Fruit fly (Drosophila melanogaster) whole organism, pupa: ENCODE measurements around the gene alpha-Man-Ia.

Experiments
- CG10348 ChIP-seq: fragments of 200-800 bp; sonication (Bioruptor generic); IDR thresholded peaks from 2 replicates; pipeline ENCODE4 v1.3.6; 2022; ENCODE audit warnings: missing biosample characterization, missing genetic modification characterization
- CG12605 ChIP-seq: fragments of 200-800 bp; sonication (Bioruptor generic); IDR thresholded peaks from 2 replicates; pipeline ENCODE4 v1.3.6; 2022; ENCODE audit warnings: missing biosample characterization, missing genetic modification characterization
- CG13204 ChIP-seq: fragments of 200-800 bp; sonication (Bioruptor generic); optimal IDR thresholded peaks from 2 replicates; lab custom pipeline; 2018; ENCODE audit warnings: missing biosample characterization, mild to moderate bottlenecking, missing genetic modification characterization, moderate library complexity
- CG14655 ChIP-seq: fragments of 200-800 bp; sonication (Bioruptor generic); optimal IDR thresholded peaks from 3 replicates; lab custom pipeline; 2017; ENCODE audit warnings: mild to moderate bottlenecking, missing biosample characterization, missing genetic modification reagents, missing genetic modification characterization
- CG15710 ChIP-seq: fragments of 200-800 bp; sonication (Bioruptor generic); optimal IDR thresholded peaks from 2 replicates; lab custom pipeline; 2018; ENCODE audit warnings: missing biosample characterization, mild to moderate bottlenecking, missing genetic modification characterization, moderate library complexity
- CG17806 ChIP-seq: fragments of 200-800 bp; sonication (Bioruptor generic); optimal IDR thresholded peaks from 2 replicates; lab custom pipeline; 2018; ENCODE audit warnings: missing biosample characterization, mild to moderate bottlenecking, missing genetic modification characterization, moderate library complexity
- CG32121 ChIP-seq: fragments of 200-800 bp; sonication (Bioruptor generic); IDR thresholded peaks from 2 replicates; pipeline ENCODE4 v1.3.6; 2022; ENCODE audit warnings: missing biosample characterization, missing genetic modification characterization
- CG34367 ChIP-seq: fragments of 200-800 bp; sonication (Bioruptor generic); optimal IDR thresholded peaks from 2 replicates; lab custom pipeline; 2018; ENCODE audit warnings: missing biosample characterization, mild to moderate bottlenecking, missing genetic modification characterization
- CG4496 ChIP-seq: fragments of 200-800 bp; sonication (Bioruptor generic); IDR thresholded peaks from 3 replicates; pipeline ENCODE4 v1.3.6; 2022; ENCODE audit warnings: missing biosample characterization, missing genetic modification characterization
- CG8159 ChIP-seq: fragments of 200-800 bp; sonication (Bioruptor generic); optimal IDR thresholded peaks from 3 replicates; lab custom pipeline; 2018; ENCODE audit warnings: missing biosample characterization, mild to moderate bottlenecking, missing genetic modification characterization, moderate library complexity
- CG8301 ChIP-seq: fragments of 200-800 bp; sonication (Bioruptor generic); optimal IDR thresholded peaks from 2 replicates; lab custom pipeline; 2018; ENCODE audit warnings: missing biosample characterization, mild to moderate bottlenecking, missing genetic modification characterization
- CG9948 ChIP-seq: fragments of 200-800 bp; sonication (Bioruptor generic); optimal IDR thresholded peaks from 2 replicates; lab custom pipeline; 2018; ENCODE audit warnings: missing biosample characterization, mild to moderate bottlenecking, missing genetic modification characterization, moderate library complexity
- D1 ChIP-seq: fragments of 200-800 bp; sonication (Bioruptor generic); optimal IDR thresholded peaks from 2 replicates; lab custom pipeline; 2018; ENCODE audit warnings: missing biosample characterization, mild to moderate bottlenecking, missing genetic modification characterization, moderate library complexity
- EcR ChIP-seq: fragments of 200-800 bp; sonication (Bioruptor generic); optimal IDR thresholded peaks from 3 replicates; lab custom pipeline; 2019; ENCODE audit warnings: missing biosample characterization, missing genetic modification characterization, mild to moderate bottlenecking, moderate library complexity, missing genetic modification reagents
- Ets98B ChIP-seq: fragments of 200-800 bp; sonication (Bioruptor generic); IDR thresholded peaks from 2 replicates; pipeline ENCODE4 v1.3.6; 2022; ENCODE audit warnings: missing biosample characterization, missing genetic modification characterization
- Pif1A ChIP-seq: fragments of 200-800 bp; sonication (Bioruptor generic); optimal IDR thresholded peaks from 3 replicates; lab custom pipeline; 2016; ENCODE audit warnings: missing biosample characterization, missing genetic modification characterization
- Pif1B ChIP-seq: fragments of 200-800 bp; sonication (Bioruptor generic); optimal IDR thresholded peaks from 3 replicates; lab custom pipeline; 2016; ENCODE audit warnings: missing biosample characterization, missing genetic modification characterization
- Snoo ChIP-seq: fragments of 200-800 bp; sonication (Bioruptor generic); optimal IDR thresholded peaks from 3 replicates; lab custom pipeline; 2017; ENCODE audit warnings: missing biosample characterization, mild to moderate bottlenecking, missing genetic modification characterization, inconsistent platforms
- fd96Ca ChIP-seq: fragments of 200-800 bp; sonication (Bioruptor generic); IDR thresholded peaks from 3 replicates; pipeline ENCODE4 v1.3.6; 2022; ENCODE audit warnings: missing biosample characterization, missing genetic modification characterization
- gl ChIP-seq: fragments of 200-800 bp; sonication (Bioruptor generic); optimal IDR thresholded peaks from 2 replicates; lab custom pipeline; 2018; ENCODE audit warnings: missing biosample characterization, mild to moderate bottlenecking, missing genetic modification characterization
- rn ChIP-seq: fragments of 200-800 bp; sonication (Bioruptor generic); IDR thresholded peaks from 2 replicates; pipeline ENCODE4 v1.3.6; 2022; ENCODE audit warnings: missing biosample characterization, missing genetic modification characterization

The alpha-Man-Ia gene

DNA sequence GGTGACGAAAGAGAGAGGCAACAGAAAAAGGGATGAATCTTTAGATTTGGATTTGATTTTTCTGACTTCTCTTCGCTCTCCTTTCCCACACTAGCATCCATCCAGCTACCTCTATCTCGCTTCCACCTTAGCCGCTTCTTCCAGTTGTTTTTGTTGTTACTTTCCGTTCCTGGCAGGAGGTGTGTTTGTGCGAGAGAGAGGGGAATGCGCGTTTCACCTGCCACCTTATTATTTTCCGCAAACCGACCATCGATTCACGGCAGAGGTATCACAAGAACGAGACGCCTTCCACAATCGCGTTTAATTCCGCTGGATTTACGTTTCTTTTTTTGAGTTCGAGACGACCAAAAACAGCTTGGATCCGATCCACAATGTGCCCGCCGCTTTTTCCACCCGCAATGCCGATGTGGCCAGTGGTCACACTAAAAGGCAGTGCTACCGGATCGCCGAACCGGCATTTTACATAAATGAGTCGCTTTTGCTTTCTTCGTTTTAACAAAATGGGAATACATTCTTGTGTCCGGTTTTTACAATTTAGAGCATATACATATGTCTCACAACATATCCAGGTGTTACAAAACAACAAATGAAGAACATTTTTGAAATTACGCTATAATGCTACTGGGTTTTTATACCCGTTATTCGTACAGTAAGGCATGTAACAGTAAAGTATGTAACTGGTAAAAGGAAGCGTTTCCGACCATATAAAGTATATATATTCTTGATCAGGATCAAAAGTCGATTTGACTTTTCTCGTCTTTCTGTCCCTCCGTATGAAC, at the start of gene alpha-Man-Ia:
Gene alpha-Man-Ia (minus strand): TSS at position 392 of the 779 bp plus-strand sequence.
- TF ChIP-seq CG17806 (tag; lab: Kevin White, UChicago): no peak
- TF ChIP-seq CG4496 (GFP tag; lab: Robert Waterston, UW): 0 out of 3 replicates have a peak, but pooled peaks have one; percentile 25

- TF ChIP-seq CG17806 (tag; lab: Kevin White, UChicago) (no peak), fd96Ca (no peak), CG12605 (GFP tag; lab: Robert Waterston, UW) (no peak), CG15710 (tag; lab: Kevin White, UChicago) (no peak), Ets98B (GFP tag; lab: Robert Waterston, UW) (no peak), gl (tag; lab: Kevin White, UChicago) (no peak), CG32121 (GFP tag; lab: Robert Waterston, UW) (no peak), rn (GFP tag; lab: Robert Waterston, UW) (no peak), CG8301 (tag; lab: Kevin White, UChicago) (no peak), CG9948 (tag; lab: Kevin White, UChicago) (no peak)
Measured at dm6 chrX:10375216-10375615, 49.5 kb upstream of the alpha-Man-Ia start, which contains the start of the genes CG32686 and CG2898. CG32686 (minus strand) TSS chrX:10375316. CG2898 (plus strand) TSS chrX:10375374.

DNA sequence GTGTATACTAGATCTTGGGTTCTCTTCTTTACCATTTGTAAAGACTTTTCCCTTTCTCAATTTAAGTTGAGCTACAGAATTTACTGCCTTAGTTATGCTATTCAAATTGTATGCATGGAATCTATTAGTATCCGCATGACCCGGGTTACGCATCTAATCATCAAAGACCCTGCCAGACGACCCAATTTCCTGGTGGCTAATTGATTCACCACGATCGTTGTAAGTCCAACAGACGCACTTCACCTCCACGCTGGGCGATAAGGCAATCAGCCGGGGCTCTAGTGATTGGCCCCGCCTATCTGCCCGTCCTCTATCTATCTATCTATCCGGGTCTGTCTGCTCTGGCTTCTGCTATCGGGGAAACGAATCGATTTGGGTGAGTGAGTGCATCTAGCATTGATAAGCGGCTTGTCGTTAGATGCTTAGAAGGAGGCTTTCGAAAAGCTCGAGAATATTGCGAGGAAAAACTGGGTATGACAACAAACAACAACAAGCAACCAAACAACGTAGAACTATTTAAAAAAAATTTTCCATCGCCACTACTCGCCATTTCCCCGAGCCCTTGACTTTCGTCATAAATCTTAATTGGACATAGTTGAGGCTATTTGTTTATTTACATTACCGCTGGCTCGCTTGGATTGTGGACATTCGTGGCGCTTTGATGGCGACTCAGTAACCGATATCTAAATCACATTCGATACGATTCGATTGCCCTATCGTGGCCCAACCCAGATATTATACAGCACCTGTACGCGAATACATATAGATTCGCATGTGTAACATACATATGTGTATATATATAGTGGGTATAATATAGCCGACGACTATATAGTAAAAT, 44.7 kb upstream of the alpha-Man-Ia start:
- TF ChIP-seq EcR (GFP tag; lab: Kevin White, UChicago) (peak; percentile 68), Ets98B (GFP tag; lab: Robert Waterston, UW) (0 out of 2 replicates have a peak, but pooled peaks have one; percentile 8), CG4496 (GFP tag; lab: Robert Waterston, UW) (no peak)

DNA sequence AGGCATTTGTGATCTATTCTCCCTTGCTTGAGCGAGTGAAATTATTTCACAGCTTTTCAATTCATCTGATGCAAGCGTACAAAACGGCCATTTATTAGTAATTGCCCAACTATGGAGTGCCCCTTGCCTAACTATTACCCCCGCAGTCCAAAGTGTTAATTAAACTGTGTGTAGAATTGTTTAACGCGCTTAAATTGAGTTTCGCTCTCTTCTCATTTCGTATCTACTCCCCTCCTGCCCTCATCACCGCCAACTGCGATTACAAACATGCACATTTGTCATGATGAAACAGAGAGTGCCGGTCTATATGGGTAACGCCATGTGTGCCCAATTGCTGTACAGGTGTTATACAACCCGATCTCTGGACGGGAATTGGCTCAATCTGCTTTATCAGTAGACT, 44.0 kb upstream of the alpha-Man-Ia start:
- TF ChIP-seq CG13204 (GFP tag; lab: Kevin White, UChicago): no peak
- no peak for TF ChIP-seq D1 (tag; lab: Kevin White, UChicago)
- TF ChIP-seq gl (tag; lab: Kevin White, UChicago): no peak
- no peak for TF ChIP-seq CG14655
- TF ChIP-seq rn (GFP tag; lab: Robert Waterston, UW): no peak
- TF ChIP-seq Snoo: no peak
- TF ChIP-seq CG8159 (tag; lab: Kevin White, UChicago): no peak
- TF ChIP-seq EcR (GFP tag; lab: Kevin White, UChicago): no peak
- no peak for TF ChIP-seq CG4496 (GFP tag; lab: Robert Waterston, UW)
- TF ChIP-seq CG34367 (tag; lab: Kevin White, UChicago): no peak
- no peak for TF ChIP-seq CG17806 (tag; lab: Kevin White, UChicago)
- TF ChIP-seq CG8301 (tag; lab: Kevin White, UChicago): no peak
- TF ChIP-seq fd96Ca: no peak
- TF ChIP-seq CG12605 (GFP tag; lab: Robert Waterston, UW): no peak
- TF ChIP-seq CG32121 (GFP tag; lab: Robert Waterston, UW): no peak
- no peak for TF ChIP-seq Pif1B (GFP tag; lab: Kevin White, UChicago)
- TF ChIP-seq CG9948 (tag; lab: Kevin White, UChicago): no peak
- TF ChIP-seq Pif1A: no peak
- TF ChIP-seq Ets98B (GFP tag; lab: Robert Waterston, UW): no peak

dm6 chrX:10369315-10369714, 43.6 kb upstream of the alpha-Man-Ia start:
- no peak for TF ChIP-seq fd96Ca
- no peak for TF ChIP-seq Pif1A
- no peak for TF ChIP-seq CG14655
- TF ChIP-seq CG15710 (tag; lab: Kevin White, UChicago): no peak
- no peak for TF ChIP-seq Ets98B (GFP tag; lab: Robert Waterston, UW)
- no peak for TF ChIP-seq EcR (GFP tag; lab: Kevin White, UChicago)
- TF ChIP-seq Snoo: no peak
- no peak for TF ChIP-seq CG10348 (GFP tag; lab: Robert Waterston, UW)
- TF ChIP-seq CG8159 (tag; lab: Kevin White, UChicago): no peak
- TF ChIP-seq CG13204 (GFP tag; lab: Kevin White, UChicago): no peak
- no peak for TF ChIP-seq CG8301 (tag; lab: Kevin White, UChicago)
- TF ChIP-seq CG32121 (GFP tag; lab: Robert Waterston, UW): no peak
- no peak for TF ChIP-seq D1 (tag; lab: Kevin White, UChicago)
- no peak for TF ChIP-seq CG12605 (GFP tag; lab: Robert Waterston, UW)

DNA sequence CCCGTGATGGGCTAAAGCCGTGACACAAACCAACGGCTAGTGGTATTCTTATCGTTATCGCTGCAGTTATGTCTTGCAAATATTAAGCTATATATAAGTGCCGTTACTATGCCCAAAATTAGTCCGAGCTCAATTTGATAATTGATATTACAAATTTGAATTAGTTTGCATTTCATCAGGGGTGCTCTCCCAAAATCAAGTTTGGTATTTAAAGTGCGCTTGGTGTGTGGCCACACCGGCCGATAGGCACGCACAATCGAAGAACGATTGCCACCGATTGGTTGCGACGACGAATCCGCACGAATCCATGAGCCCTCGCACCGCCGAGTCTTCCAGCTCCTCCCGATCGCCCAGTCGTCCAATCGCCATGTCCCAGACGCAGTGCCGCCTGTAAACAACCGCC, 42.0 kb upstream of the alpha-Man-Ia start, which contains the start of gene CG17841:
Gene CG17841 (plus strand): TSS at position 252 of the 403 bp plus-strand sequence.
- TF ChIP-seq CG8301 (tag; lab: Kevin White, UChicago) (no peak), CG12605 (GFP tag; lab: Robert Waterston, UW) (0 out of 2 replicates have a peak, but pooled peaks have one; percentile 20), CG10348 (GFP tag; lab: Robert Waterston, UW) (no peak)
